Worm (Caenorhabditis elegans): ENCODE measurements around the gene C15H7.4.

DNA sequence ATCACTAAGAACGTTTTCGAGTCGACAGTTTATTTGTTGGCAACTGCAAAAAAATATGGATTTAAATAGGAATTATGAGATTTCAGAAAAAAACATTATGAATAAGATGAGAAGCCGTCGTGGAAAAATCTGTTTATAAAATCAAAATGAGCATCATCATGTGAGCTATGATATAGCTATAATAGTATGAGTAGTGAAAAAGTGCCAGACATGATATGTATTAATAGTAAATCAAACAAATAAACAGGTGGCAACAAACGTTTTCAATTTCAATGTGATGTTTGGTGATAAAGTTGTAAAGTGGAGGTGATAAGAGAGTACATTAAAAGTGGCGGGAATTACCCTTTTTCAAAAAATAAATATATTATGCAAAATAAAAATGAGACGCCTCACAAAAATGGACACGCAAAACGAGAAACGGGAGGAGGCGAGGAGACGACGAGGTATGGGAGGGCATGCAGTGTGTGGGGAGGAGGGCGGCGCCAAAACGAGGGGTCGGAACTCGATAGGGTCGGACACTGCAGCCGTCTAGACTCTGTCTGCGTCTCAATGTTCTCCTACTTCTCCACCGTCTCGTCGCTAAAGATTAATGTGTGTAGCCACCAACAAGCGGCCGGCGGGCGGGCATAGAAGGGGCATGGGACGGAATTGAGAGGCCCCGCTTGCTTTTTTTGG lies 12.0 kb upstream of the C15H7.4 start, which contains the start of gene C07A9.9:
- TF ChIP-seq T22C8.4 (GFP tag; IDR thresholded peaks at IDR 0.05) (no peak), ztf-23 (GFP tag; IDR thresholded peaks at IDR 0.05) (no peak)

Data from whole organism, midembryonic.